Worm (Caenorhabditis elegans) whole organism, young adult: Measurements from ENCODE around the gene fbxc-25.
"Not testable (repeated sequence)": the region's sequence is repeated elsewhere in the genome, so short reads cannot be mapped to it uniquely, and the experiment has no call there.

Experiments used
- B0019.2 ChIP-seq: fragments of 200-800 bp; sonication (Bioruptor generic); conservative IDR thresholded peaks from 2 replicates; pipeline ENCODE4 v1.3.6; 2022; ENCODE audit warnings: missing genetic modification reagents, missing genetic modification characterization, missing compliant biosample characterization
- B0336.3 ChIP-seq: fragments of 200-800 bp; sonication (Bioruptor generic); IDR thresholded peaks from 2 replicates; pipeline ENCODE4 v1.3.6; 2022; ENCODE audit warnings: missing genetic modification characterization, missing compliant biosample characterization
- F23B12.7 ChIP-seq: sonication (generic microtip); optimal IDR thresholded peaks from 2 replicates; lab custom pipeline; 2017; ENCODE audit warnings: missing genetic modification characterization, mild to moderate bottlenecking, missing compliant biosample characterization, antibody characterized with exemption, moderate library complexity; ENCODE audit not compliant: insufficient read depth
- F55B11.4 ChIP-seq: sonication (generic microtip); optimal IDR thresholded peaks from 2 replicates; lab custom pipeline; 2016; ENCODE audit warnings: missing compliant biosample characterization, missing genetic modification characterization, borderline replicate concordance; ENCODE audit not compliant: insufficient read depth
- Y67H2A.10 ChIP-seq: fragments of 200-800 bp; sonication (Bioruptor generic); conservative IDR thresholded peaks from 2 replicates; pipeline ENCODE4 v1.3.6; 2022; ENCODE audit warnings: missing genetic modification reagents, missing genetic modification characterization, missing compliant biosample characterization
- Y95B8A.8 ChIP-seq: fragments of 200-800 bp; sonication (Bioruptor generic); IDR thresholded peaks from 2 replicates; pipeline ENCODE4 v1.3.6; 2022; ENCODE audit warnings: missing genetic modification reagents, missing genetic modification characterization, missing compliant biosample characterization
- ZK185.1 ChIP-seq: sonication (generic microtip); optimal IDR thresholded peaks from 2 replicates; lab custom pipeline; 2016; ENCODE audit warnings: mild to moderate bottlenecking, missing genetic modification characterization, missing compliant biosample characterization; ENCODE audit not compliant: poor library complexity, severe bottlenecking
- ama-1 ChIP-seq, 3 experiments: fragments of 150-350 bp in 1 of 3; sonication (generic microtip) in 2 of 3; optimal IDR thresholded peaks; 2 replicates each; lab custom pipeline; 2014 to 2018; ENCODE audit warnings: missing biosample characterization in 2 of 3, missing genetic modification characterization in 2 of 3, missing genetic modification reagents in 2 of 3
- bed-2 ChIP-seq: fragments of 200-800 bp; sonication (Bioruptor generic); IDR thresholded peaks from 2 replicates; pipeline ENCODE4 v1.3.6; 2022; ENCODE audit warnings: missing genetic modification reagents, missing genetic modification characterization, missing compliant biosample characterization
- cebp-1 ChIP-seq, 2 experiments: fragments of 200-800 bp in 1 of 2; sonication (Bioruptor generic) in 1 of 2; sonication (generic microtip) in 1 of 2; IDR thresholded peaks in 1 of 2; optimal IDR thresholded peaks in 1 of 2; 2 replicates each; pipeline versions ENCODE4 v1.3.6 to Lab custom; 2017 to 2022; ENCODE audit warnings: missing compliant biosample characterization in 2 of 2, missing genetic modification characterization in 2 of 2, mild to moderate bottlenecking in 1 of 2, missing genetic modification reagents in 1 of 2, moderate library complexity in 1 of 2
- cebp-2 ChIP-seq: fragments of 200-800 bp; sonication (Bioruptor generic); IDR thresholded peaks from 2 replicates; pipeline ENCODE4 v1.3.6; 2022; ENCODE audit warnings: missing genetic modification characterization, missing compliant biosample characterization
- ceh-58 ChIP-seq: fragments of 200-800 bp; sonication (Bioruptor generic); IDR thresholded peaks from 2 replicates; pipeline ENCODE4 v1.3.6; 2022; ENCODE audit warnings: missing genetic modification characterization, missing compliant biosample characterization
- ceh-79 ChIP-seq: sonication (generic microtip); optimal IDR thresholded peaks from 2 replicates; lab custom pipeline; 2017; ENCODE audit warnings: mild to moderate bottlenecking, missing genetic modification characterization, missing compliant biosample characterization
- egrh-3 ChIP-seq: fragments of 200-800 bp; sonication (Bioruptor generic); IDR thresholded peaks from 2 replicates; pipeline ENCODE4 v1.3.6; 2022; ENCODE audit warnings: missing genetic modification reagents, missing genetic modification characterization, missing compliant biosample characterization
- him-1 ChIP-seq: sonication (generic microtip); optimal IDR thresholded peaks from 2 replicates; lab custom pipeline; 2016; ENCODE audit warnings: missing genotype, missing genetic modification reagents, missing genetic modification characterization, missing compliant biosample characterization
- hlh-12 ChIP-seq: sonication (generic microtip); optimal IDR thresholded peaks from 2 replicates; lab custom pipeline; 2016; ENCODE audit warnings: missing genetic modification characterization, missing compliant biosample characterization
- lin-26 ChIP-seq: fragments of 200-800 bp; sonication (Bioruptor generic); IDR thresholded peaks from 2 replicates; pipeline ENCODE4 v1.3.6; 2022; ENCODE audit warnings: missing genetic modification reagents, missing genetic modification characterization, missing compliant biosample characterization
- lin-40 ChIP-seq: sonication (generic microtip); optimal IDR thresholded peaks from 2 replicates; lab custom pipeline; 2016; ENCODE audit warnings: missing genetic modification characterization, mild to moderate bottlenecking, missing compliant biosample characterization, missing genotype, missing genetic modification reagents
- mcd-1 ChIP-seq: fragments of 200-800 bp; sonication (Bioruptor generic); IDR thresholded peaks from 2 replicates; pipeline ENCODE4 v1.3.6; 2022; ENCODE audit warnings: missing genetic modification reagents, missing genetic modification characterization, missing compliant biosample characterization
- mxl-1 ChIP-seq: sonication (generic microtip); optimal IDR thresholded peaks from 2 replicates; lab custom pipeline; 2016; ENCODE audit warnings: missing genetic modification characterization, missing compliant biosample characterization
- nhr-27 ChIP-seq: fragments of 200-800 bp; sonication (Bioruptor generic); optimal IDR thresholded peaks from 2 replicates; lab custom pipeline; 2018; ENCODE audit warnings: mild to moderate bottlenecking, missing genetic modification characterization, moderate library complexity, missing compliant biosample characterization
- sdz-38 ChIP-seq: sonication (generic microtip); optimal IDR thresholded peaks from 2 replicates; lab custom pipeline; 2016; ENCODE audit warnings: missing genotype, missing genetic modification characterization, missing compliant biosample characterization
- snpc-1.1 ChIP-seq: sonication (generic microtip); optimal IDR thresholded peaks from 2 replicates; lab custom pipeline; 2017; ENCODE audit warnings: missing genetic modification characterization, mild to moderate bottlenecking, missing compliant biosample characterization, antibody characterized with exemption, moderate library complexity, missing genotype, missing genetic modification reagents; ENCODE audit not compliant: insufficient read depth
- unc-62 ChIP-seq: fragments of 150-350 bp; optimal IDR thresholded peaks from 2 replicates; lab custom pipeline; 2014; ENCODE audit warnings: missing biosample characterization, missing genetic modification reagents, missing genetic modification characterization
- zfh-2 ChIP-seq: fragments of 200-800 bp; sonication (Bioruptor generic); conservative IDR thresholded peaks from 2 replicates; pipeline ENCODE4 v1.3.6; 2022; ENCODE audit warnings: missing genetic modification reagents, missing genetic modification characterization, missing compliant biosample characterization
- ztf-22 ChIP-seq: fragments of 200-800 bp; sonication (Bioruptor generic); optimal IDR thresholded peaks from 2 replicates; lab custom pipeline; 2018; ENCODE audit warnings: mild to moderate bottlenecking, missing genetic modification characterization, moderate library complexity, missing compliant biosample characterization
- ztf-28 ChIP-seq: fragments of 200-800 bp; sonication (Bioruptor generic); IDR thresholded peaks from 2 replicates; pipeline ENCODE4 v1.3.6; 2022; ENCODE audit warnings: missing genetic modification reagents, missing genetic modification characterization, missing compliant biosample characterization
- ztf-3 ChIP-seq: fragments of 200-800 bp; sonication (Bioruptor generic); optimal IDR thresholded peaks from 2 replicates; lab custom pipeline; 2018; ENCODE audit warnings: mild to moderate bottlenecking, missing genetic modification characterization, missing compliant biosample characterization

The fbxc-25 gene

DNA sequence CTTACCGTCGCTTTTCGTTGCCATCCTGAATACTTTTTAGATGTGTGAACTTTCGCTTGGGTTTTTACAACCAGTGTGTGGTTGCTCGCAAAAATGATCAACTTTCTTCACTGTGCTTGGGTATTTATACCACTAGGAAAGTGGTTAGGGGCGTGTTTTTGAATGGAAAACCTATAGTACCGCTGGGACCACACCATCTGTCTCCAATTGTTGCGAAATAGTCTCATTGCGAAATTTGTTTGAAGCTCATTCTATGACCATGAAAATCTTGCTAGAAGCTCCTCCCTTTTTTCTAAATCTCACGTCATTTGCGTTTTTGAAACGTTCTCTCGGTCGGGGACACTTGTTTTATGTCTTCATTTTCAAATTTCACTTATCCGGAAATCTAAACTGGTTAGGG is 7.3 kb downstream of the fbxc-25 start, which contains the start of the genes K09F6.10 and K09F6.13:
TSS of gene K09F6.10 (minus strand) at position 86 of the 400 bp plus-strand sequence.
TSS of gene K09F6.13 (plus strand) at position 317 of the 400 bp plus-strand sequence.
- TF ChIP-seq mxl-1 (tag; lab: Kevin White, UChicago), result no peak
- TF ChIP-seq cebp-1 (GFP tag; IDR thresholded peaks at IDR 0.05; lab: Robert Waterston, UW), result peak; percentile 80
- TF ChIP-seq cebp-1 (tag; optimal IDR thresholded peaks at IDR 0.05; lab: Kevin White, UChicago), result peak; percentile 91

ce11 chrII:2284703-2285102 is 11.4 kb downstream of the fbxc-25 start:
- TF ChIP-seq zfh-2 (GFP tag; lab: Robert Waterston, UW), result 0 out of 2 replicates have a peak, but pooled peaks have one; percentile 26
- TF ChIP-seq bed-2 (GFP tag; lab: Robert Waterston, UW), result no peak
- TF ChIP-seq, all 124 proteins: peak for 1

DNA sequence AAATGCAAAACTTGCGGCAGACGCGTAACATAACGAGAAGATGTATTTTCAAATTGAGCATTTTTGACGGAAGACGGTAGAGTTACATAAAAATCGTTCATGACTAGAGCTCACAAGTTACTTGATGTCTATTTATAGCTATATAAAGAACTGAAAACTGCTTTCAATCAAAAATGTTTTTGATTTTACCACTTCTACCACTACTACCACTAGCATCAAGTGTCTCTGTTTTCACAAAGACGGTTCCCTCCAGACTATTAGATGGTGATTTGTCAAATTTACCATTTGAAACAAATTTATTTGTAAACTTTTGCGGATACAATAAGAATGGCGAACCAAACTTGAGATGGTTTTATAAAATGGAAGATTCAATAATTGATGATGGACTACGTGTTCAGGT is 13.5 kb downstream of the fbxc-25 start, which contains the start of gene K09F6.9:
TSS of gene K09F6.9 (minus strand) at position 101 of the 400 bp plus-strand sequence.
- not testable (repeated sequence) for TF ChIP-seq snpc-1.1 (tag; lab: Kevin White, UChicago); hlh-12 (tag; lab: Kevin White, UChicago); ceh-58
- TF ChIP-seq, all 124 proteins: peak for 0; not testable (repeated sequence) for 124

DNA sequence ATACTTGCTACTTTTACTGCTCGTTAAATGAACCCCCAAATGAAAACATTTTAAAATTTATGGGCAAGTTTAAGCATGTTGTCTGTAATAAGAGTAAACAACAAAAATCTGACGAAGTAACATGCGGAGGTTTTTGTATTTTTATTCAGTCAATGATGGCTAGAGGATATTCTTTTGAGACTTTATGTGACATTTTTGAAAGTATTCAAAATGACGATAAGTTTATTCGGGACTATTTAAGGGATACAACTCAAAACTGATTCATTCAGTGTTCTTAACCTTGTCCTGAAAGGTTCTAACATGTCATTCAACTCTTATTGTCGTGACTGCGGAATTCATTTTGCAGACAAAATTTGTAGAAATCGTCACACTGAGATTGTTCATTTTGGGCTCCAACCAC is 16.2 kb downstream of the fbxc-25 start, which contains the start of gene K09F6.11:
TSS of gene K09F6.11 (plus strand) at position 301 of the 400 bp plus-strand sequence.
- TF ChIP-seq cebp-2 (GFP tag; lab: Robert Waterston, UW), result no peak
- TF ChIP-seq Y95B8A.8 (GFP tag; lab: Robert Waterston, UW), result no peak
- TF ChIP-seq him-1, result no peak
- no peak for TF ChIP-seq ztf-28 (GFP tag; lab: Robert Waterston, UW)
- no peak for TF ChIP-seq hlh-12 (tag; lab: Kevin White, UChicago)
- no peak for TF ChIP-seq ztf-22 (GFP tag; lab: Kevin White, UChicago)
- TF ChIP-seq Y67H2A.10, result no peak

- no peak for TF ChIP-seq lin-26
- TF ChIP-seq egrh-3 (GFP tag; lab: Robert Waterston, UW), result peak; percentile 44; the same call in 1 of the 2 replicates
- peak; percentile 75 for TF ChIP-seq zfh-2 (GFP tag; lab: Robert Waterston, UW)
These were observed 16.8 kb downstream of the fbxc-25 start, which contains the start of gene K09F6.6 for ce11 chrII:2279263-2279662. K09F6.6 (minus strand) TSS chrII:2279305.

ce11 chrII:2277418-2277817 is 18.6 kb downstream of the fbxc-25 start, which contains the start of gene K09F6.15:
K09F6.15 (minus strand) TSS chrII:2277518.
- no peak for TF ChIP-seq unc-62 (GFP tag; lab: Kevin White, UChicago)
- no peak for TF ChIP-seq sdz-38
- no peak for TF ChIP-seq B0019.2 (GFP tag; lab: Robert Waterston, UW)
- no peak for TF ChIP-seq ZK185.1 (tag; lab: Kevin White, UChicago)
- TF ChIP-seq ztf-3, result no peak
- no peak for TF ChIP-seq lin-40 (tag; lab: Kevin White, UChicago)
- no peak for TF ChIP-seq ama-1 (optimal IDR thresholded peaks at IDR 0.05; lab: Kevin White, UChicago)
- TF ChIP-seq ama-1 (GFP tag; optimal IDR thresholded peaks at IDR 0.05; lab: Kevin White, UChicago), result no peak
- TF ChIP-seq ceh-79 (tag; lab: Kevin White, UChicago), result no peak
- TF ChIP-seq nhr-27 (tag; lab: Kevin White, UChicago), result no peak
- TF ChIP-seq him-1, result no peak
- TF ChIP-seq F55B11.4 (tag; lab: Kevin White, UChicago), result no peak

ce11 chrII:2273750-2274149 is 22.3 kb downstream of the fbxc-25 start:
- TF ChIP-seq zfh-2 (GFP tag; lab: Robert Waterston, UW) (peak; percentile 86), egrh-3 (GFP tag; lab: Robert Waterston, UW) (peak; percentile 67; the same call in 1 of the 2 replicates), B0336.3 (GFP tag; lab: Robert Waterston, UW) (0 out of 2 replicates have a peak, but pooled peaks have one; percentile 25), mcd-1 (peak; percentile 29; the same call in 1 of the 2 replicates), nhr-27 (tag; lab: Kevin White, UChicago) (no peak), F23B12.7 (no peak)
